Fruit fly (Drosophila melanogaster) S2 (cell line): Measurements from ENCODE around the gene Kyat.

ENCODE experiments used
- CG8478 ChIP-seq: fragments of >200 bp; optimal IDR thresholded peaks from 2 replicates; lab custom pipeline; 2018
- CTCF ChIP-seq, 2 experiments: fragments of >200 bp; optimal IDR thresholded peaks; 2 replicates each; lab custom pipeline; 2018

DNA sequence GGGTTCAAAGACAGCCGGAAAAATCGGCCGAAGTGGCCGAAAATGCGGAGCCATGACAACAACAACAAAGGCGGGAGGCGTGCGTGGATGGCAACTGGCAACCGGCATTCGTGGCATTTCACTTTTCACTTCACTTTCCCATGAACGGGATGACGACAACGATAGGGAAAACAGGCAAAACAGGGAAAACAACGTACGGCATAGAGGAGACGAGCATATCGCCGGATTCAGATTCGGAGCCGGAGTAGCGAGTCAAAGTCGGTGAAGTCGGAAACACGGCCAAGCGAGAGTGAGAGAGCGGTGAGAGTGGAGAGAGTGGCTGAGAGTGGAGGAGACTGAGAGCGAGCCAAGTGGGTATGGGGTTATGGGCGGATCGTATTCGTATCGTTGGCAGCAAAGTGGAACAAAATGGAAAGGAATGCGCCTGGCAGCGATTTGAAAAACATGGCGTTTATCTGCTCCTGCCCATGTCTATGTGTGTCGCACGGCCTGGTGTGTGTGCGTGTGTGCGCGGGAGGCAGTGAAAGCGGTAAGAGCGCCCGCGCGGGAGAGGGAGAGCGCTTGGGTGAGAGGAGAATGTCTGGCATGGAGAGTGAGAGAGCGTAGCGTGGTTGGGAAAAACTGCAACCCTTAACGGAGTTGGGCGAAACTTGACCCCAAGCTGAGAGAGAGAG is 48.8 kb downstream of the Kyat start:
- no peak for TF ChIP-seq CTCF (optimal IDR thresholded peaks at IDR 0.05; lab: Kevin White, UChicago)
- no peak for TF ChIP-seq CG8478 (lab: Kevin White, UChicago)
